Worm (Caenorhabditis elegans) whole organism, L3 larva: ENCODE results near the gene T06C12.14.

Experiments
- fos-1 ChIP-seq: fragments of 150-350 bp; optimal IDR thresholded peaks from 2 replicates; lab custom pipeline; 2014; ENCODE audit warnings: missing biosample characterization, missing genetic modification characterization
- hmg-11 ChIP-seq: sonication (generic microtip); optimal IDR thresholded peaks from 2 replicates; lab custom pipeline; 2016; ENCODE audit warnings: missing genetic modification characterization, missing compliant biosample characterization
- nhr-237 ChIP-seq: fragments of 150-350 bp; optimal IDR thresholded peaks from 2 replicates; lab custom pipeline; 2014; ENCODE audit warnings: missing biosample characterization, missing genetic modification characterization
- nhr-77 ChIP-seq: fragments of 150-350 bp; optimal IDR thresholded peaks from 2 replicates; lab custom pipeline; 2014; ENCODE audit warnings: missing biosample characterization, missing genetic modification characterization
- pha-4 ChIP-seq: fragments of 150-350 bp; optimal IDR thresholded peaks from 2 replicates; lab custom pipeline; 2014; ENCODE audit warnings: missing biosample characterization, missing genetic modification reagents, missing genetic modification characterization
- unc-62 ChIP-seq: fragments of 150-350 bp; sonication (generic microtip); optimal IDR thresholded peaks from 4 replicates; lab custom pipeline; 2014; ENCODE audit warnings: missing biosample characterization, missing genetic modification reagents, missing genetic modification characterization
- ztf-11 ChIP-seq: fragments of 150-350 bp; optimal IDR thresholded peaks from 2 replicates; lab custom pipeline; 2014; ENCODE audit warnings: missing biosample characterization, missing genetic modification characterization
- ztf-4 ChIP-seq: fragments of 150-350 bp; optimal IDR thresholded peaks from 2 replicates; lab custom pipeline; 2014; ENCODE audit warnings: missing biosample characterization, missing genetic modification characterization

- no peak for TF ChIP-seq hmg-11 (tag; lab: Kevin White, UChicago)
- TF ChIP-seq unc-62 (GFP tag; lab: Kevin White, UChicago), result no peak
- no peak for TF ChIP-seq pha-4 (tag; lab: Kevin White, UChicago)
- no peak for TF ChIP-seq ztf-11 (tag; lab: Kevin White, UChicago)
- no peak for TF ChIP-seq nhr-237
- TF ChIP-seq ztf-4 (tag; lab: Kevin White, UChicago), result no peak
- no peak for TF ChIP-seq fos-1 (tag; lab: Kevin White, UChicago)
- no peak for TF ChIP-seq nhr-77
Observed at ce11 chrV:15879508-15879907, 20.3 kb upstream of the T06C12.14 start, which contains the start of gene nhr-84.
